Fruit fly (Drosophila melanogaster) whole organism, embryonic: ENCODE results near the gene CG42536.
A peak's percentile ranks its signal among the peaks of the same experiment; 100 is the strongest.

Experiments
- CG15479 ChIP-seq: fragments of 200-800 bp; sonication (Bioruptor generic); optimal IDR thresholded peaks from 3 replicates; lab custom pipeline; 2019; ENCODE audit warnings: missing biosample characterization, mild to moderate bottlenecking, missing genetic modification characterization, moderate library complexity
- CG17829 ChIP-seq: fragments of 200-800 bp; optimal IDR thresholded peaks from 2 replicates; lab custom pipeline; 2019; ENCODE audit warnings: missing biosample characterization, mild to moderate bottlenecking, missing genetic modification characterization, moderate library complexity
- CG2202 ChIP-seq: fragments of 200-800 bp; sonication (Bioruptor generic); optimal IDR thresholded peaks from 2 replicates; lab custom pipeline; 2018; ENCODE audit warnings: missing biosample characterization, mild to moderate bottlenecking, missing genetic modification characterization
- CG32772 ChIP-seq: fragments of 200-800 bp; sonication (Bioruptor generic); IDR thresholded peaks from 2 replicates; pipeline ENCODE4 v1.3.6; 2022; ENCODE audit warnings: missing biosample characterization, missing genetic modification characterization
- Neu2 ChIP-seq: fragments of 200-800 bp; sonication (Bioruptor generic); optimal IDR thresholded peaks from 3 replicates; lab custom pipeline; 2016; ENCODE audit warnings: missing biosample characterization, missing genetic modification characterization, borderline replicate concordance
- Nf-YA ChIP-seq: fragments of 200-800 bp; sonication (Bioruptor generic); IDR thresholded peaks from 2 replicates; pipeline ENCODE4 v1.3.6; 2022; ENCODE audit warnings: missing biosample characterization, missing genetic modification characterization
- Rx ChIP-seq: fragments of 200-800 bp; sonication (Bioruptor generic); IDR thresholded peaks from 2 replicates; pipeline ENCODE4 v1.3.6; 2022; ENCODE audit warnings: missing biosample characterization, missing genetic modification characterization
- Taf1 ChIP-seq: fragments of 200-800 bp; sonication (Bioruptor generic); IDR thresholded peaks from 2 replicates; pipeline ENCODE4 v1.3.6; 2022; ENCODE audit warnings: missing biosample characterization, missing genetic modification characterization
- ind ChIP-seq: fragments of 200-800 bp; sonication (Bioruptor generic); optimal IDR thresholded peaks from 3 replicates; lab custom pipeline; 2016; ENCODE audit warnings: missing biosample characterization, missing genetic modification characterization
- jing ChIP-seq: fragments of 200-800 bp; sonication (Bioruptor generic); optimal IDR thresholded peaks from 2 replicates; lab custom pipeline; 2018; ENCODE audit warnings: missing biosample characterization, mild to moderate bottlenecking, missing genetic modification characterization
- pum ChIP-seq: fragments of 200-800 bp; sonication (Bioruptor generic); optimal IDR thresholded peaks from 2 replicates; lab custom pipeline; 2016; ENCODE audit warnings: missing biosample characterization, missing genetic modification characterization
- toy ChIP-seq: fragments of 200-800 bp; sonication (Bioruptor generic); IDR thresholded peaks from 2 replicates; pipeline ENCODE4 v1.3.6; 2022; ENCODE audit warnings: missing biosample characterization, missing genetic modification characterization

DNA sequence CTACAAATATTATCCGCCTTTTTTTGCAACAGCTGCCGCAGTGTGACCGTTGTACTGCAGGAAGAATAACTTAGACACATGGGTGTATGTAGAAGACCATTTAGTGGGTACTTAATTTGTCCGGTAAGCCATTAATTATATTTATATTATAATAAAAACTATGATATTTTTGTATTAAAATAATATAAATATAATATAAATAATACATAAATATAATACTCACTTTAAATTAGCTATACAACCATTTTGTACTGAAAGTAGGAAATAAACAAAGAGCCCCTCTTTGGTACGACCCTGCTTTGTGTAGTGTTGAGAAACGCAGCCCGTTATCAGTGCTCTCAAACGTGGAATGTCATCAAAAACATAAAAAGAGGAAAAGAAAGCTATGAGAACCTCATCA is 8.0 kb upstream of the CG42536 start, which contains the start of gene Cnep1r2:
- peak; percentile 96 for TF ChIP-seq ind
- peak; percentile 70; the same call in 1 of the 2 replicates for TF ChIP-seq toy (GFP tag; lab: Robert Waterston, UW)
- no peak for TF ChIP-seq Neu2 (GFP tag; lab: Kevin White, UChicago)
- TF ChIP-seq CG17829 (tag; lab: Kevin White, UChicago) = peak; percentile 98
- peak; percentile 75 for TF ChIP-seq CG15479 (GFP tag; lab: Kevin White, UChicago)
- peak; percentile 87 for TF ChIP-seq Rx (GFP tag; lab: Robert Waterston, UW)
- TF ChIP-seq pum (GFP tag; lab: Kevin White, UChicago) = peak; percentile 78
- peak; percentile 97 for TF ChIP-seq CG32772 (GFP tag; lab: Robert Waterston, UW)
- peak; percentile 74 for TF ChIP-seq jing (GFP tag; lab: Kevin White, UChicago)
- TF ChIP-seq CG2202 (tag; lab: Kevin White, UChicago) = peak; percentile 93
- peak; percentile 87 for TF ChIP-seq Taf1
- peak; percentile 82 for TF ChIP-seq Nf-YA (GFP tag; lab: Robert Waterston, UW)
